Fruit fly (Drosophila melanogaster) whole organism, pupa: Measurements from ENCODE around the gene CG1307.
A peak's percentile ranks its signal among the peaks of the same experiment; 100 is the strongest.

Experiments used
- CG10348 ChIP-seq: fragments of 200-800 bp; sonication (Bioruptor generic); IDR thresholded peaks from 2 replicates; pipeline ENCODE4 v1.3.6; 2022; ENCODE audit warnings: missing biosample characterization, missing genetic modification characterization
- CG12605 ChIP-seq: fragments of 200-800 bp; sonication (Bioruptor generic); IDR thresholded peaks from 2 replicates; pipeline ENCODE4 v1.3.6; 2022; ENCODE audit warnings: missing biosample characterization, missing genetic modification characterization
- CG13204 ChIP-seq: fragments of 200-800 bp; sonication (Bioruptor generic); optimal IDR thresholded peaks from 2 replicates; lab custom pipeline; 2018; ENCODE audit warnings: missing biosample characterization, mild to moderate bottlenecking, missing genetic modification characterization, moderate library complexity
- CG14655 ChIP-seq: fragments of 200-800 bp; sonication (Bioruptor generic); optimal IDR thresholded peaks from 3 replicates; lab custom pipeline; 2017; ENCODE audit warnings: mild to moderate bottlenecking, missing biosample characterization, missing genetic modification reagents, missing genetic modification characterization
- CG15710 ChIP-seq: fragments of 200-800 bp; sonication (Bioruptor generic); optimal IDR thresholded peaks from 2 replicates; lab custom pipeline; 2018; ENCODE audit warnings: missing biosample characterization, mild to moderate bottlenecking, missing genetic modification characterization, moderate library complexity
- CG17806 ChIP-seq: fragments of 200-800 bp; sonication (Bioruptor generic); optimal IDR thresholded peaks from 2 replicates; lab custom pipeline; 2018; ENCODE audit warnings: missing biosample characterization, mild to moderate bottlenecking, missing genetic modification characterization, moderate library complexity
- CG32121 ChIP-seq: fragments of 200-800 bp; sonication (Bioruptor generic); IDR thresholded peaks from 2 replicates; pipeline ENCODE4 v1.3.6; 2022; ENCODE audit warnings: missing biosample characterization, missing genetic modification characterization
- CG34367 ChIP-seq: fragments of 200-800 bp; sonication (Bioruptor generic); optimal IDR thresholded peaks from 2 replicates; lab custom pipeline; 2018; ENCODE audit warnings: missing biosample characterization, mild to moderate bottlenecking, missing genetic modification characterization
- CG4496 ChIP-seq: fragments of 200-800 bp; sonication (Bioruptor generic); IDR thresholded peaks from 3 replicates; pipeline ENCODE4 v1.3.6; 2022; ENCODE audit warnings: missing biosample characterization, missing genetic modification characterization
- CG8159 ChIP-seq: fragments of 200-800 bp; sonication (Bioruptor generic); optimal IDR thresholded peaks from 3 replicates; lab custom pipeline; 2018; ENCODE audit warnings: missing biosample characterization, mild to moderate bottlenecking, missing genetic modification characterization, moderate library complexity
- CG8301 ChIP-seq: fragments of 200-800 bp; sonication (Bioruptor generic); optimal IDR thresholded peaks from 2 replicates; lab custom pipeline; 2018; ENCODE audit warnings: missing biosample characterization, mild to moderate bottlenecking, missing genetic modification characterization
- CG9948 ChIP-seq: fragments of 200-800 bp; sonication (Bioruptor generic); optimal IDR thresholded peaks from 2 replicates; lab custom pipeline; 2018; ENCODE audit warnings: missing biosample characterization, mild to moderate bottlenecking, missing genetic modification characterization, moderate library complexity
- D1 ChIP-seq: fragments of 200-800 bp; sonication (Bioruptor generic); optimal IDR thresholded peaks from 2 replicates; lab custom pipeline; 2018; ENCODE audit warnings: missing biosample characterization, mild to moderate bottlenecking, missing genetic modification characterization, moderate library complexity
- EcR ChIP-seq: fragments of 200-800 bp; sonication (Bioruptor generic); optimal IDR thresholded peaks from 3 replicates; lab custom pipeline; 2019; ENCODE audit warnings: missing biosample characterization, missing genetic modification characterization, mild to moderate bottlenecking, moderate library complexity, missing genetic modification reagents
- Ets98B ChIP-seq: fragments of 200-800 bp; sonication (Bioruptor generic); IDR thresholded peaks from 2 replicates; pipeline ENCODE4 v1.3.6; 2022; ENCODE audit warnings: missing biosample characterization, missing genetic modification characterization
- Pif1A ChIP-seq: fragments of 200-800 bp; sonication (Bioruptor generic); optimal IDR thresholded peaks from 3 replicates; lab custom pipeline; 2016; ENCODE audit warnings: missing biosample characterization, missing genetic modification characterization
- Pif1B ChIP-seq: fragments of 200-800 bp; sonication (Bioruptor generic); optimal IDR thresholded peaks from 3 replicates; lab custom pipeline; 2016; ENCODE audit warnings: missing biosample characterization, missing genetic modification characterization
- Snoo ChIP-seq: fragments of 200-800 bp; sonication (Bioruptor generic); optimal IDR thresholded peaks from 3 replicates; lab custom pipeline; 2017; ENCODE audit warnings: missing biosample characterization, mild to moderate bottlenecking, missing genetic modification characterization, inconsistent platforms
- fd96Ca ChIP-seq: fragments of 200-800 bp; sonication (Bioruptor generic); IDR thresholded peaks from 3 replicates; pipeline ENCODE4 v1.3.6; 2022; ENCODE audit warnings: missing biosample characterization, missing genetic modification characterization
- gl ChIP-seq: fragments of 200-800 bp; sonication (Bioruptor generic); optimal IDR thresholded peaks from 2 replicates; lab custom pipeline; 2018; ENCODE audit warnings: missing biosample characterization, mild to moderate bottlenecking, missing genetic modification characterization
- rn ChIP-seq: fragments of 200-800 bp; sonication (Bioruptor generic); IDR thresholded peaks from 2 replicates; pipeline ENCODE4 v1.3.6; 2022; ENCODE audit warnings: missing biosample characterization, missing genetic modification characterization

The CG1307 gene

dm6 chr3R:6665117-6665654, 7.9 kb upstream of the CG1307 start:
- no peak for TF ChIP-seq CG8301 (tag; lab: Kevin White, UChicago)
- TF ChIP-seq CG9948 (tag; lab: Kevin White, UChicago): no peak
- TF ChIP-seq fd96Ca (GFP tag; lab: Robert Waterston, UW): peak; percentile 50; the same call in 1 of the 3 replicates

dm6 chr3R:6664371-6665116, 7.3 kb upstream of the CG1307 start:
- TF ChIP-seq CG32121 (GFP tag; lab: Robert Waterston, UW) (no peak), Ets98B (GFP tag; lab: Robert Waterston, UW) (no peak; the same call in 1 of the 2 replicates), fd96Ca (GFP tag; lab: Robert Waterston, UW) (peak; percentile 51; the same call in 2 of the 3 replicates), gl (tag; lab: Kevin White, UChicago) (no peak), CG9948 (tag; lab: Kevin White, UChicago) (peak; percentile 11), CG14655 (GFP tag; lab: Kevin White, UChicago) (peak; percentile 50), CG8159 (peak; percentile 19), CG17806 (tag; lab: Kevin White, UChicago) (no peak), EcR (no peak), D1 (tag; lab: Kevin White, UChicago) (no peak), CG12605 (GFP tag; lab: Robert Waterston, UW) (no peak), CG34367 (tag; lab: Kevin White, UChicago) (no peak), CG13204 (GFP tag; lab: Kevin White, UChicago) (no peak), CG8301 (tag; lab: Kevin White, UChicago) (no peak), Pif1A (GFP tag; lab: Kevin White, UChicago) (no peak), CG15710 (no peak), CG4496 (peak; percentile 76), Snoo (tag; lab: Kevin White, UChicago) (no peak), Pif1B (no peak), CG10348 (GFP tag; lab: Robert Waterston, UW) (no peak), rn (GFP tag; lab: Robert Waterston, UW) (no peak)
- TF ChIP-seq, all 21 proteins: peak for 5

dm6 chr3R:6663289-6663666, 6.0 kb upstream of the CG1307 start:
- TF ChIP-seq CG14655 (GFP tag; lab: Kevin White, UChicago) (no peak), CG8159 (no peak), CG8301 (tag; lab: Kevin White, UChicago) (no peak), Pif1B (no peak), CG12605 (GFP tag; lab: Robert Waterston, UW) (no peak), CG10348 (GFP tag; lab: Robert Waterston, UW) (no peak)
- TF ChIP-seq, all 21 proteins: peak for 0

- TF ChIP-seq Pif1B (no peak), CG34367 (tag; lab: Kevin White, UChicago) (no peak), CG8159 (no peak), CG15710 (no peak), D1 (tag; lab: Kevin White, UChicago) (no peak), EcR (no peak), CG4496 (no peak), CG14655 (GFP tag; lab: Kevin White, UChicago) (no peak), CG13204 (GFP tag; lab: Kevin White, UChicago) (no peak), CG10348 (GFP tag; lab: Robert Waterston, UW) (no peak), rn (GFP tag; lab: Robert Waterston, UW) (no peak), CG9948 (tag; lab: Kevin White, UChicago) (no peak), CG12605 (GFP tag; lab: Robert Waterston, UW) (no peak)
Observed at dm6 chr3R:6662613-6663288, 5.5 kb upstream of the CG1307 start.

dm6 chr3R:6659941-6660340, 2.7 kb upstream of the CG1307 start, which contains the start of gene agt:
TSS of gene agt (minus strand) at chr3R:6660100.
- no peak for TF ChIP-seq CG10348 (GFP tag; lab: Robert Waterston, UW)
- 0 out of 3 replicates have a peak, but pooled peaks have one; percentile 20 for TF ChIP-seq CG4496

- TF ChIP-seq Ets98B (GFP tag; lab: Robert Waterston, UW) (no peak), CG8301 (tag; lab: Kevin White, UChicago) (no peak), EcR (no peak), rn (GFP tag; lab: Robert Waterston, UW) (no peak), Pif1A (GFP tag; lab: Kevin White, UChicago) (no peak), D1 (tag; lab: Kevin White, UChicago) (no peak), gl (tag; lab: Kevin White, UChicago) (no peak)
- TF ChIP-seq, all 21 proteins: peak for 0
Observed at dm6 chr3R:6646740-6647139, 10.5 kb downstream of the CG1307 start, which contains the start of gene Taf1. TSS of gene Taf1 (plus strand) at chr3R:6646889.
